Fruit fly (Drosophila melanogaster) whole organism, embryonic: ENCODE results near the gene CG33986.

ENCODE experiments used
- CG10462 ChIP-seq: fragments of 200-800 bp; sonication (Bioruptor generic); optimal IDR thresholded peaks from 2 replicates; lab custom pipeline; 2016; ENCODE audit warnings: missing biosample characterization, missing genetic modification characterization
- CG11085 ChIP-seq: fragments of 200-800 bp; sonication (Bioruptor generic); IDR thresholded peaks from 2 replicates; pipeline ENCODE4 v1.3.6; 2022; ENCODE audit warnings: missing biosample characterization, missing genetic modification characterization
- CG11247 ChIP-seq: fragments of 200-800 bp; sonication (Bioruptor generic); IDR thresholded peaks from 2 replicates; pipeline ENCODE4 v1.3.6; 2022; ENCODE audit warnings: missing biosample characterization, missing genetic modification characterization
- CG11398 ChIP-seq: fragments of 200-800 bp; sonication (Bioruptor generic); optimal IDR thresholded peaks from 2 replicates; lab custom pipeline; 2016; ENCODE audit warnings: missing biosample characterization, missing genetic modification characterization
- CG12769 ChIP-seq: fragments of 200-800 bp; sonication (Bioruptor generic); optimal IDR thresholded peaks from 2 replicates; lab custom pipeline; 2019; ENCODE audit warnings: missing biosample characterization, mild to moderate bottlenecking, missing genetic modification characterization, moderate library complexity
- CG14050 ChIP-seq: fragments of 200-800 bp; sonication (Bioruptor generic); IDR thresholded peaks from 3 replicates; pipeline ENCODE4 v1.3.6; 2022; ENCODE audit warnings: missing biosample characterization, missing genetic modification characterization
- CG14441 ChIP-seq: fragments of 200-800 bp; sonication (Bioruptor generic); IDR thresholded peaks from 2 replicates; pipeline ENCODE4 v1.3.6; 2022; ENCODE audit warnings: missing biosample characterization, missing genetic modification characterization
- CG15073 ChIP-seq: fragments of 200-800 bp; sonication (Bioruptor generic); optimal IDR thresholded peaks from 2 replicates; lab custom pipeline; 2016; ENCODE audit warnings: missing biosample characterization, missing genetic modification characterization
- CG15514 ChIP-seq: fragments of 200-800 bp; sonication (Bioruptor generic); optimal IDR thresholded peaks from 3 replicates; lab custom pipeline; 2017; ENCODE audit warnings: missing biosample characterization, missing genetic modification characterization, mild to moderate bottlenecking, moderate library complexity, missing genetic modification reagents
- CG15601 ChIP-seq: fragments of 200-800 bp; sonication (Bioruptor generic); optimal IDR thresholded peaks from 3 replicates; lab custom pipeline; 2019; ENCODE audit warnings: missing biosample characterization, mild to moderate bottlenecking, missing genetic modification characterization, moderate library complexity
- CG16815 ChIP-seq: fragments of 200-800 bp; sonication (Bioruptor generic); optimal IDR thresholded peaks from 3 replicates; lab custom pipeline; 2017; ENCODE audit warnings: missing biosample characterization, mild to moderate bottlenecking, missing genetic modification characterization
- CG30431 ChIP-seq: fragments of 200-800 bp; sonication (Bioruptor generic); optimal IDR thresholded peaks from 2 replicates; lab custom pipeline; 2017; ENCODE audit warnings: missing biosample characterization, missing genetic modification characterization
- CG31388 ChIP-seq: fragments of 200-800 bp; sonication (Bioruptor generic); optimal IDR thresholded peaks from 2 replicates; lab custom pipeline; 2016; ENCODE audit warnings: missing biosample characterization, missing genetic modification characterization
- CG34422 ChIP-seq: fragments of 200-800 bp; sonication (Bioruptor generic); IDR thresholded peaks from 3 replicates; pipeline ENCODE4 v1.3.6; 2022; ENCODE audit warnings: missing biosample characterization, missing genetic modification characterization
- CG3726 ChIP-seq: fragments of 200-800 bp; sonication (Bioruptor generic); IDR thresholded peaks from 3 replicates; pipeline ENCODE4, ENCODE4 v1.3.6; 2022; ENCODE audit warnings: missing biosample characterization, missing genetic modification characterization
- CG4424 ChIP-seq: fragments of 200-800 bp; sonication (Bioruptor generic); optimal IDR thresholded peaks from 3 replicates; lab custom pipeline; 2016; ENCODE audit warnings: missing biosample characterization, missing genetic modification characterization
- CG5953 ChIP-seq: fragments of 200-800 bp; sonication (Bioruptor generic); IDR thresholded peaks from 2 replicates; pipeline ENCODE4 v1.3.6; 2022; ENCODE audit warnings: missing biosample characterization, missing genetic modification characterization
- CG6272 ChIP-seq: fragments of 200-800 bp; sonication (Bioruptor generic); IDR thresholded peaks from 2 replicates; pipeline ENCODE4 v1.3.6; 2022; ENCODE audit warnings: missing biosample characterization, missing genetic modification characterization
- CG6791 ChIP-seq: fragments of 200-800 bp; sonication (Bioruptor generic); IDR thresholded peaks from 3 replicates; pipeline ENCODE4 v1.3.6; 2022; ENCODE audit warnings: missing biosample characterization, missing genetic modification characterization; ENCODE audit not compliant: partially characterized antibody
- CTCF ChIP-seq: fragments of 200-800 bp; sonication (Bioruptor generic); optimal IDR thresholded peaks from 2 replicates; lab custom pipeline; 2017; ENCODE audit warnings: missing biosample characterization, mild to moderate bottlenecking, missing genetic modification characterization, moderate library complexity
- Dad ChIP-seq: fragments of 200-800 bp; sonication (Bioruptor generic); optimal IDR thresholded peaks from 3 replicates; lab custom pipeline; 2016; ENCODE audit warnings: missing biosample characterization, missing genetic modification characterization
- Dbx ChIP-seq: fragments of 200-800 bp; sonication (Bioruptor generic); IDR thresholded peaks from 3 replicates; pipeline ENCODE4 v1.3.6; 2022; ENCODE audit warnings: missing biosample characterization, missing genetic modification characterization
- Dll ChIP-seq: fragments of 200-800 bp; sonication (Bioruptor generic); IDR thresholded peaks from 4 replicates; pipeline ENCODE4 v1.3.6; 2022; ENCODE audit warnings: missing biosample characterization, missing genetic modification characterization; ENCODE audit not compliant: partially characterized antibody
- GATAe ChIP-seq: fragments of 200-800 bp; sonication (Bioruptor generic); conservative IDR thresholded peaks from 2 replicates; pipeline ENCODE4 v1.3.6; 2022; ENCODE audit warnings: missing biosample characterization, missing genetic modification characterization
- Gsc ChIP-seq: fragments of 200-800 bp; sonication (Bioruptor generic); IDR thresholded peaks from 2 replicates; pipeline ENCODE4 v1.3.6; 2022; ENCODE audit warnings: missing biosample characterization, missing genetic modification characterization
- Hr39 ChIP-seq: fragments of >200 bp; optimal IDR thresholded peaks from 2 replicates; lab custom pipeline; 2017
- Lhr ChIP-seq: fragments of 200-800 bp; sonication (Bioruptor generic); optimal IDR thresholded peaks from 3 replicates; lab custom pipeline; 2017; ENCODE audit warnings: mild to moderate bottlenecking, missing biosample characterization, missing genetic modification reagents, missing genetic modification characterization
- NK7.1 ChIP-seq: fragments of 200-800 bp; sonication (Bioruptor generic); optimal IDR thresholded peaks from 3 replicates; lab custom pipeline; 2016; ENCODE audit warnings: missing biosample characterization, missing genetic modification characterization
- Pdp1 ChIP-seq, 2 experiments: fragments of 200-800 bp; sonication (Bioruptor generic); optimal IDR thresholded peaks; 3 replicates each; lab custom pipeline; 2016; ENCODE audit warnings: missing biosample characterization in 2 of 2, missing genetic modification characterization in 2 of 2, mild to moderate bottlenecking in 1 of 2, moderate library complexity in 1 of 2
- Poxn ChIP-seq: fragments of 200-800 bp; sonication (Bioruptor generic); IDR thresholded peaks from 2 replicates; pipeline ENCODE4 v1.3.6; 2022; ENCODE audit warnings: missing biosample characterization, missing genetic modification characterization
- Ptx1 ChIP-seq: fragments of 200-800 bp; sonication (Bioruptor generic); IDR thresholded peaks from 2 replicates; pipeline ENCODE4 v1.3.6; 2022; ENCODE audit warnings: missing biosample characterization, missing genetic modification characterization
- Trl ChIP-seq, 3 experiments: fragments of >200 bp in 2 of 3; fragments of 200-800 bp in 1 of 3; sonication (Bioruptor generic) in 1 of 3; optimal IDR thresholded peaks; 2 replicates in 1 of 3; 3 replicates in 2 of 3; lab custom pipeline; 2016 to 2017; ENCODE audit warnings: missing biosample characterization in 1 of 3, missing genetic modification characterization in 1 of 3
- cg ChIP-seq: fragments of 200-800 bp; sonication (Bioruptor generic); optimal IDR thresholded peaks from 3 replicates; lab custom pipeline; 2019; ENCODE audit warnings: missing biosample characterization, mild to moderate bottlenecking, missing genetic modification characterization, moderate library complexity
- crol ChIP-seq: fragments of 200-800 bp; sonication (Bioruptor generic); IDR thresholded peaks from 2 replicates; pipeline ENCODE4 v1.3.6; 2022; ENCODE audit warnings: missing biosample characterization, missing genetic modification characterization
- cwo ChIP-seq: fragments of 200-800 bp; sonication (Bioruptor generic); optimal IDR thresholded peaks from 3 replicates; lab custom pipeline; 2017; ENCODE audit warnings: missing biosample characterization, missing genetic modification characterization, mild to moderate bottlenecking, moderate library complexity, missing genetic modification reagents
- dimm ChIP-seq: fragments of 200-800 bp; sonication (Bioruptor generic); IDR thresholded peaks from 2 replicates; pipeline ENCODE4 v1.3.6; 2022; ENCODE audit warnings: missing biosample characterization, missing genetic modification characterization
- gce ChIP-seq: fragments of 200-800 bp; sonication (Bioruptor generic); IDR thresholded peaks from 3 replicates; pipeline ENCODE4 v1.3.6; 2022; ENCODE audit warnings: missing biosample characterization, missing genetic modification characterization
- gcm ChIP-seq: fragments of 200-800 bp; sonication (Bioruptor generic); optimal IDR thresholded peaks from 2 replicates; lab custom pipeline; 2019; ENCODE audit warnings: missing biosample characterization, mild to moderate bottlenecking, missing genetic modification characterization, moderate library complexity
- ham ChIP-seq: fragments of 200-800 bp; sonication (Bioruptor generic); IDR thresholded peaks from 2 replicates; pipeline ENCODE4 v1.3.6; 2022; ENCODE audit warnings: missing biosample characterization, missing genetic modification characterization
- ken ChIP-seq: fragments of 200-800 bp; sonication (Bioruptor generic); IDR thresholded peaks from 3 replicates; pipeline ENCODE4 v1.3.6; 2022; ENCODE audit warnings: missing biosample characterization, missing genetic modification characterization
- lbe ChIP-seq: fragments of 200-800 bp; sonication (Bioruptor generic); optimal IDR thresholded peaks from 2 replicates; lab custom pipeline; 2016; ENCODE audit warnings: missing biosample characterization, mild to moderate bottlenecking, missing genetic modification characterization
- lov ChIP-seq, 2 experiments: fragments of 200-800 bp in 1 of 2; fragments of >200 bp in 1 of 2; sonication (Bioruptor generic) in 1 of 2; IDR thresholded peaks in 1 of 2; optimal IDR thresholded peaks in 1 of 2; 2 replicates in 1 of 2; 3 replicates in 1 of 2; pipeline versions ENCODE4 v1.3.6 to Lab custom; 2017 to 2022; ENCODE audit warnings: missing biosample characterization in 1 of 2, missing genetic modification characterization in 1 of 2
- nerfin-1 ChIP-seq: fragments of 200-800 bp; sonication (Bioruptor generic); optimal IDR thresholded peaks from 3 replicates; lab custom pipeline; 2019; ENCODE audit warnings: missing biosample characterization, mild to moderate bottlenecking, missing genetic modification characterization, moderate library complexity
- pfk ChIP-seq: fragments of 200-800 bp; sonication (Bioruptor generic); optimal IDR thresholded peaks from 2 replicates; lab custom pipeline; 2018; ENCODE audit warnings: missing biosample characterization, mild to moderate bottlenecking, missing genetic modification characterization, moderate library complexity
- pho ChIP-seq: fragments of 200-800 bp; sonication (Bioruptor generic); optimal IDR thresholded peaks from 2 replicates; lab custom pipeline; 2016; ENCODE audit warnings: missing biosample characterization, missing genetic modification characterization
- schlank ChIP-seq: fragments of 200-800 bp; sonication (Bioruptor generic); optimal IDR thresholded peaks from 2 replicates; lab custom pipeline; 2018; ENCODE audit warnings: missing biosample characterization, mild to moderate bottlenecking, missing genetic modification characterization
- tap ChIP-seq: fragments of 200-800 bp; optimal IDR thresholded peaks from 3 replicates; lab custom pipeline; 2019; ENCODE audit warnings: missing biosample characterization, mild to moderate bottlenecking, missing genetic modification characterization, moderate library complexity
- ttk ChIP-seq: fragments of 200-800 bp; sonication (Bioruptor generic); IDR thresholded peaks from 2 replicates; pipeline ENCODE4 v2.1.2; 2022; ENCODE audit warnings: missing biosample characterization, missing genetic modification characterization
- wor ChIP-seq: fragments of 200-800 bp; sonication (Bioruptor generic); IDR thresholded peaks from 2 replicates; pipeline ENCODE4 v1.3.6; 2022; ENCODE audit warnings: missing biosample characterization, missing genetic modification characterization
- yki ChIP-seq: fragments of >200 bp; optimal IDR thresholded peaks from 3 replicates; lab custom pipeline; 2018
- zen2 ChIP-seq: fragments of 200-800 bp; sonication (Bioruptor generic); IDR thresholded peaks from 3 replicates; pipeline ENCODE4 v1.3.6; 2022; ENCODE audit warnings: missing biosample characterization, missing genetic modification characterization; ENCODE audit not compliant: partially characterized antibody

Gene CG33986

dm6 chr3L:15537916-15538581, 13.0 kb upstream of the CG33986 start (continued):
- TF ChIP-seq pfk (no peak), CG6791 (GFP tag; lab: Robert Waterston, UW) (no peak), CG31388 (GFP tag; lab: Kevin White, UChicago) (no peak), CG16815 (GFP tag; lab: Kevin White, UChicago) (peak; percentile 52), CG14441 (GFP tag; lab: Robert Waterston, UW) (0 out of 2 replicates have a peak, but pooled peaks have one; percentile 41), Gsc (GFP tag; lab: Robert Waterston, UW) (no peak), Dll (GFP tag; lab: Robert Waterston, UW) (no peak), Trl (optimal IDR thresholded peaks at IDR 0.05; lab: Kevin White, UChicago) (no peak), Trl (GFP tag; optimal IDR thresholded peaks at IDR 0.05; lab: Kevin White, UChicago) (peak; percentile 52), CG10462 (GFP tag; lab: Kevin White, UChicago) (peak; percentile 35), pho (GFP tag; lab: Kevin White, UChicago) (no peak), Dbx (GFP tag; lab: Robert Waterston, UW) (peak; percentile 28; the same call in 2 of the 3 replicates), cwo (GFP tag; lab: Kevin White, UChicago) (peak; percentile 63), CG3726 (GFP tag; lab: Robert Waterston, UW) (no peak), zen2 (GFP tag; lab: Robert Waterston, UW) (no peak), lov (optimal IDR thresholded peaks at IDR 0.05; lab: Kevin White, UChicago) (no peak), lov (GFP tag; IDR thresholded peaks at IDR 0.05; lab: Robert Waterston, UW) (no peak), CG11398 (GFP tag; lab: Kevin White, UChicago) (peak; percentile 1), tap (tag; lab: Kevin White, UChicago) (peak; percentile 33), CG12769 (tag; lab: Kevin White, UChicago) (no peak), nerfin-1 (tag; lab: Kevin White, UChicago) (peak; percentile 58), Pdp1 (GFP tag; optimal IDR thresholded peaks at IDR 0.05; lab: Kevin White, UChicago) (peak in 1 of 2 experiments; percentile 32), schlank (tag; lab: Kevin White, UChicago) (no peak), CG30431 (peak; percentile 29), CG34422 (GFP tag; lab: Robert Waterston, UW) (no peak), CG5953 (GFP tag; lab: Robert Waterston, UW) (no peak), ham (GFP tag; lab: Robert Waterston, UW) (no peak), GATAe (GFP tag; lab: Robert Waterston, UW) (no peak), CG15514 (GFP tag; lab: Kevin White, UChicago) (peak; percentile 14), Hr39 (no peak), CG6272 (peak; percentile 37; the same call in 1 of the 2 replicates), lbe (GFP tag; lab: Kevin White, UChicago) (no peak), gcm (GFP tag; lab: Kevin White, UChicago) (peak; percentile 51), Poxn (GFP tag; lab: Robert Waterston, UW) (no peak), CG4424 (peak; percentile 77), CG11085 (GFP tag; lab: Robert Waterston, UW) (no peak), CG15601 (tag; lab: Kevin White, UChicago) (peak; percentile 63), CG15073 (no peak), crol (GFP tag; lab: Robert Waterston, UW) (no peak), cg (GFP tag; lab: Kevin White, UChicago) (no peak), CG14050 (GFP tag; lab: Robert Waterston, UW) (no peak), Lhr (GFP tag; lab: Kevin White, UChicago) (no peak), wor (no peak), dimm (GFP tag; lab: Robert Waterston, UW) (no peak), CG11247 (no peak), Ptx1 (peak; percentile 73), NK7.1 (GFP tag; lab: Kevin White, UChicago) (peak; percentile 15), ken (no peak), CTCF (GFP tag; lab: Kevin White, UChicago) (peak; percentile 15), Dad (no peak), gce (GFP tag; lab: Robert Waterston, UW) (peak; percentile 35; the same call in 1 of the 3 replicates), yki (lab: Kevin White, UChicago) (no peak), ttk (GFP tag; lab: Robert Waterston, UW) (no peak)
